Worm (Caenorhabditis elegans): Measurements from ENCODE around the gene srd-33.

Gene srd-33

ce11 chrV:4844591-4844990, 27.5 kb upstream of the srd-33 start, which contains the start of gene abhd-5.2 (continued):
- TF ChIP-seq hlh-30 (tag; optimal IDR thresholded peaks at IDR 0.05; ENCODE audit: insufficient read depth) (peak; percentile 99), nhr-11 (tag; optimal IDR thresholded peaks at IDR 0.05) (peak; percentile 19), nhr-77 (tag; optimal IDR thresholded peaks at IDR 0.05) (peak; percentile 22), F49E8.2 (tag; optimal IDR thresholded peaks at IDR 0.05; ENCODE audit: borderline replicate concordance) (no peak), mxl-3 (GFP tag; optimal IDR thresholded peaks at IDR 0.05) (peak; percentile 53), dve-1 (tag; optimal IDR thresholded peaks at IDR 0.05; ENCODE audit: insufficient read depth) (peak; percentile 64), mes-2 (tag; optimal IDR thresholded peaks at IDR 0.05; ENCODE audit: poor library complexity, severe bottlenecking) (peak; percentile 32), daf-12 (tag; optimal IDR thresholded peaks at IDR 0.05) (no peak), lin-13 (GFP tag; optimal IDR thresholded peaks at IDR 0.05) (peak; percentile 36), hlh-11 (tag; optimal IDR thresholded peaks at IDR 0.05) (peak; percentile 72), attf-4 (tag; optimal IDR thresholded peaks at IDR 0.05) (no peak), nhr-28 (tag; optimal IDR thresholded peaks at IDR 0.05) (peak; percentile 85)

DNA sequence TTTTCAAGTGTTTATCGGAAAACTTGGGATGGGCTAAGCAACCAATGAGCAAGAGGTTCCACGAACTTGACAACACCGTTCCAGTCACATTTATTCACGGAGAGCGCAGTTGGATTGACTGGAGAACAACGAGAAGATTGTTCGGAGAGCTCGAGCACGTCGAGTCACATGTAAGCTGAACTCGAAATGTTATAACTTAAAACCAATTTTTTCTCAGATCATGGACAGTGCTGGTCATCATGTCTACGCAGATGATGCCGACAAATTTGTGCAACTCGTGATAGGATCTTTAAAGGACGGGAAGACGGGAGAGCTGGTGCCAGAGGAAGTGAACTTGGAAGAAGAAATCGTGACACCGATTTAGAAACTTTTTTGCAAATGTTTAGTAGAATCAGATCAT, 25.6 kb upstream of the srd-33 start:
- TF ChIP-seq zfp-3 (GFP tag; conservative IDR thresholded peaks at IDR 0.05), result no peak
- peak; percentile 95 for TF ChIP-seq aha-1 (tag)
- TF ChIP-seq F37D6.2 (tag; optimal IDR thresholded peaks at IDR 0.05), result no peak
- TF ChIP-seq nhr-111 (GFP tag; optimal IDR thresholded peaks at IDR 0.05), result no peak
- TF ChIP-seq mep-1 (tag; optimal IDR thresholded peaks at IDR 0.05), result no peak
- no peak for TF ChIP-seq ztf-7 (tag; optimal IDR thresholded peaks at IDR 0.05)
- TF ChIP-seq rbr-2 (tag; optimal IDR thresholded peaks at IDR 0.05), result no peak

ce11 chrV:4847424-4847823, 24.7 kb upstream of the srd-33 start, which contains the start of gene abhd-5.1:
Gene abhd-5.1 (plus strand): TSS chrV:4847653.
- TF ChIP-seq lim-7 (GFP tag; IDR thresholded peaks at IDR 0.05) (no peak), unc-39 (tag; optimal IDR thresholded peaks at IDR 0.05) (no peak), T26A8.4 (GFP tag; IDR thresholded peaks at IDR 0.05) (no peak), ztf-7 (tag; optimal IDR thresholded peaks at IDR 0.05) (no peak), nhr-41 (GFP tag; IDR thresholded peaks at IDR 0.05) (no peak), aha-1 (tag) (peak; percentile 67), ZK337.2 (GFP tag; IDR thresholded peaks at IDR 0.05) (no peak), D1046.2 (GFP tag; IDR thresholded peaks at IDR 0.05) (no peak), nhr-10 (tag; optimal IDR thresholded peaks at IDR 0.05) (no peak), rbr-2 (tag; optimal IDR thresholded peaks at IDR 0.05) (no peak), hmg-1.1 (GFP tag; IDR thresholded peaks at IDR 0.05) (no peak), dmd-6 (GFP tag; IDR thresholded peaks at IDR 0.05) (no peak), fos-1 (tag; optimal IDR thresholded peaks at IDR 0.05) (no peak), nhr-42 (GFP tag; IDR thresholded peaks at IDR 0.05) (no peak), spr-1 (tag; optimal IDR thresholded peaks at IDR 0.05) (no peak), php-3 (GFP tag; IDR thresholded peaks at IDR 0.05) (peak; percentile 54; the same call in 1 of the 2 replicates), daf-16 (GFP tag; optimal IDR thresholded peaks at IDR 0.05) (peak in 1 of 2 experiments; percentile 85), daf-16 (tag; optimal IDR thresholded peaks at IDR 0.05) (peak; percentile 88), ceh-32 (tag; optimal IDR thresholded peaks at IDR 0.05; ENCODE audit: poor library complexity) (no peak), unc-62 (GFP tag; optimal IDR thresholded peaks at IDR 0.05 in 1 of 2) (no peak), unc-62 (tag; optimal IDR thresholded peaks at IDR 0.05) (no peak), spr-3 (GFP tag; optimal IDR thresholded peaks at IDR 0.05) (no peak), nhr-28 (tag; optimal IDR thresholded peaks at IDR 0.05) (peak; percentile 46), nhr-6 (tag; optimal IDR thresholded peaks at IDR 0.05) (peak; percentile 15), daf-8 (GFP tag; IDR thresholded peaks at IDR 0.05) (no peak), F26F4.8 (GFP tag; conservative IDR thresholded peaks at IDR 0.05) (no peak), daf-12 (tag; optimal IDR thresholded peaks at IDR 0.05) (no peak), cey-2 (tag; optimal IDR thresholded peaks at IDR 0.05; ENCODE audit: borderline replicate concordance, insufficient read depth) (no peak), lin-13 (GFP tag; optimal IDR thresholded peaks at IDR 0.05) (no peak), ceh-20 (GFP tag; IDR thresholded peaks at IDR 0.05) (no peak), lir-3 (tag; optimal IDR thresholded peaks at IDR 0.05) (no peak), fkh-10 (GFP tag; optimal IDR thresholded peaks at IDR 0.05) (no peak), F44E2.7 (GFP tag; IDR thresholded peaks at IDR 0.05) (no peak), mxl-3 (GFP tag; optimal IDR thresholded peaks at IDR 0.05) (no peak), R02D3.7 (tag; optimal IDR thresholded peaks at IDR 0.05) (no peak), F10B5.3 (tag; optimal IDR thresholded peaks at IDR 0.05) (no peak), pqm-1 (tag; optimal IDR thresholded peaks at IDR 0.05) (no peak)

All from whole organism, L4 larva.